Fruit fly (Drosophila melanogaster) whole organism, wandering third instar larva: ENCODE measurements around the gene CG10550.
A peak's percentile ranks its signal among the peaks of the same experiment; 100 is the strongest.

ENCODE experiments used
- Abd-B ChIP-seq: fragments of >200 bp; optimal IDR thresholded peaks from 2 replicates; lab custom pipeline; 2017; ENCODE audit warnings: missing biosample characterization, missing genetic modification characterization
- CG32264 ChIP-seq: fragments of 200-800 bp; sonication (Bioruptor generic); optimal IDR thresholded peaks from 2 replicates; lab custom pipeline; 2016; ENCODE audit warnings: missing biosample characterization, missing genetic modification characterization
- CG9705 ChIP-seq: fragments of 200-800 bp; sonication (Bioruptor generic); optimal IDR thresholded peaks from 2 replicates; lab custom pipeline; 2018; ENCODE audit warnings: missing biosample characterization, mild to moderate bottlenecking, missing genetic modification characterization
- CrebA ChIP-seq: fragments of 200-800 bp; sonication (Bioruptor generic); optimal IDR thresholded peaks from 2 replicates; lab custom pipeline; 2016; ENCODE audit warnings: missing biosample characterization, mild to moderate bottlenecking, missing genetic modification characterization, borderline replicate concordance
- Dfd ChIP-seq: fragments of >200 bp; optimal IDR thresholded peaks from 2 replicates; lab custom pipeline; 2017; ENCODE audit warnings: missing biosample characterization, missing genetic modification characterization
- Dif ChIP-seq: fragments of 200-275, 200-300 bp; sonication (Bioruptor generic); optimal IDR thresholded peaks from 2 replicates; lab custom pipeline; 2018; ENCODE audit warnings: missing biosample characterization, missing genetic modification characterization; ENCODE audit not compliant: partially characterized antibody
- GATAd ChIP-seq: sonication (Bioruptor generic); optimal IDR thresholded peaks from 2 replicates; lab custom pipeline; 2016; ENCODE audit warnings: missing biosample characterization, missing genetic modification characterization
- HLH106 ChIP-seq: fragments of 200-800 bp; optimal IDR thresholded peaks from 3 replicates; lab custom pipeline; 2019; ENCODE audit warnings: missing biosample characterization, mild to moderate bottlenecking, missing genetic modification characterization, moderate library complexity
- Hnf4 ChIP-seq: fragments of 200-800 bp; sonication (Bioruptor generic); optimal IDR thresholded peaks from 2 replicates; lab custom pipeline; 2016; ENCODE audit warnings: missing biosample characterization, mild to moderate bottlenecking, missing genetic modification characterization
- Hr78 ChIP-seq: fragments of >200 bp; optimal IDR thresholded peaks from 2 replicates; lab custom pipeline; 2017; ENCODE audit warnings: missing biosample characterization, missing genetic modification characterization
- Hr83 ChIP-seq: fragments of 200-300 bp; sonication (Bioruptor generic); optimal IDR thresholded peaks from 2 replicates; lab custom pipeline; 2016; ENCODE audit warnings: missing biosample characterization, mild to moderate bottlenecking, missing genetic modification characterization, moderate library complexity; ENCODE audit not compliant: poor library complexity, severe bottlenecking
- Jra ChIP-seq: sonication (Bioruptor generic); optimal IDR thresholded peaks from 2 replicates; lab custom pipeline; 2016; ENCODE audit warnings: missing biosample characterization, missing genetic modification characterization
- Mio ChIP-seq: sonication (Bioruptor generic); optimal IDR thresholded peaks from 2 replicates; lab custom pipeline; 2016; ENCODE audit warnings: missing biosample characterization, missing genetic modification characterization
- Myc ChIP-seq: fragments of >200 bp; optimal IDR thresholded peaks from 2 replicates; lab custom pipeline; 2017
- N ChIP-seq: fragments of >200 bp; optimal IDR thresholded peaks from 2 replicates; lab custom pipeline; 2018; ENCODE audit warnings: missing biosample characterization, missing external identifiers, missing genetic modification characterization
- OdsH ChIP-seq: fragments of 200-800 bp; sonication (Bioruptor generic); optimal IDR thresholded peaks from 2 replicates; lab custom pipeline; 2016; ENCODE audit warnings: missing biosample characterization, mild to moderate bottlenecking, missing genetic modification characterization
- Rel ChIP-seq, 2 experiments: fragments of 200-800 bp; sonication (Bioruptor generic) in 1 of 2; optimal IDR thresholded peaks; 2 replicates in 1 of 2; 3 replicates in 1 of 2; lab custom pipeline; 2016 to 2019; ENCODE audit warnings: mild to moderate bottlenecking in 2 of 2, missing biosample characterization in 2 of 2, missing genetic modification characterization in 2 of 2, moderate library complexity in 1 of 2
- Sp1 ChIP-seq: fragments of 200-800 bp; sonication (Bioruptor generic); optimal IDR thresholded peaks from 3 replicates; lab custom pipeline; 2019; ENCODE audit warnings: missing biosample characterization, mild to moderate bottlenecking, missing genetic modification characterization, moderate library complexity
- Vsx2 ChIP-seq: fragments of 200-300, 225-300 bp; sonication (Bioruptor generic); optimal IDR thresholded peaks from 2 replicates; lab custom pipeline; 2018; ENCODE audit warnings: missing biosample characterization, missing genetic modification characterization; ENCODE audit not compliant: partially characterized antibody
- br ChIP-seq: fragments of 200-800 bp; sonication (Bioruptor generic); optimal IDR thresholded peaks from 2 replicates; lab custom pipeline; 2016; ENCODE audit warnings: missing biosample characterization, missing genetic modification characterization
- brk ChIP-seq: fragments of 200-800 bp; sonication (Bioruptor generic); optimal IDR thresholded peaks from 2 replicates; lab custom pipeline; 2016; ENCODE audit warnings: missing biosample characterization, mild to moderate bottlenecking, missing genetic modification characterization
- dl ChIP-seq, 2 experiments: fragments of 175-275, 200-275 bp in 1 of 2; fragments of 200-275 bp in 1 of 2; sonication (Bioruptor generic); optimal IDR thresholded peaks; lab custom pipeline; 2018; ENCODE audit warnings: mild to moderate bottlenecking in 2 of 2, missing biosample characterization in 2 of 2, missing genetic modification characterization in 2 of 2, moderate library complexity in 2 of 2; ENCODE audit not compliant: partially characterized antibody in 2 of 2, insufficient read depth in 1 of 2
- ey ChIP-seq: fragments of 200-800 bp; sonication (Bioruptor generic); optimal IDR thresholded peaks from 2 replicates; lab custom pipeline; 2016; ENCODE audit warnings: missing biosample characterization, missing genetic modification characterization
- foxo ChIP-seq, 2 experiments: fragments of 200-800 bp; sonication (Bioruptor generic); optimal IDR thresholded peaks; 2 replicates in 1 of 2; 3 replicates in 1 of 2; lab custom pipeline; 2016 to 2017; ENCODE audit warnings: missing biosample characterization in 2 of 2, missing genetic modification characterization in 2 of 2
- fru ChIP-seq: fragments of 200-800 bp; sonication (Bioruptor generic); optimal IDR thresholded peaks from 3 replicates; lab custom pipeline; 2016; ENCODE audit warnings: missing biosample characterization, mild to moderate bottlenecking, missing genetic modification characterization
- h ChIP-seq: fragments of 200-800 bp; sonication (Bioruptor generic); optimal IDR thresholded peaks from 3 replicates; lab custom pipeline; 2016; ENCODE audit warnings: missing biosample characterization, mild to moderate bottlenecking, missing genetic modification characterization
- lola ChIP-seq: fragments of >200 bp; optimal IDR thresholded peaks from 2 replicates; lab custom pipeline; 2017; ENCODE audit warnings: missing biosample characterization, missing genetic modification characterization
- pan ChIP-seq: fragments of >200 bp; optimal IDR thresholded peaks from 2 replicates; lab custom pipeline; 2017
- psq ChIP-seq: fragments of 200-800 bp; sonication (Bioruptor generic); optimal IDR thresholded peaks from 3 replicates; lab custom pipeline; 2017; ENCODE audit warnings: missing biosample characterization, mild to moderate bottlenecking, missing genetic modification characterization, moderate library complexity
- rgr ChIP-seq: fragments of 200-800 bp; sonication (Bioruptor generic); optimal IDR thresholded peaks from 3 replicates; lab custom pipeline; 2016; ENCODE audit warnings: missing biosample characterization, mild to moderate bottlenecking, missing genetic modification characterization
- sage ChIP-seq: fragments of 200-800 bp; sonication (Bioruptor generic); optimal IDR thresholded peaks from 2 replicates; lab custom pipeline; 2016; ENCODE audit warnings: missing biosample characterization, mild to moderate bottlenecking, missing genetic modification characterization
- tai ChIP-seq: sonication (Bioruptor generic); optimal IDR thresholded peaks from 2 replicates; lab custom pipeline; 2016; ENCODE audit warnings: missing biosample characterization, missing genetic modification characterization
- woc ChIP-seq: sonication (Bioruptor generic); optimal IDR thresholded peaks from 2 replicates; lab custom pipeline; 2016; ENCODE audit warnings: missing biosample characterization, mild to moderate bottlenecking, missing genetic modification characterization

Gene CG10550

dm6 chr3R:25300575-25300974 lies 7.6 kb downstream of the CG10550 start, which contains the start of gene CG13659:
CG13659 (plus strand) TSS chr3R:25300891.
- TF ChIP-seq Abd-B (GFP tag; lab: Kevin White, UChicago) = no peak
- TF ChIP-seq CrebA (GFP tag; lab: Kevin White, UChicago) = no peak
- no peak for TF ChIP-seq woc (GFP tag; lab: Kevin White, UChicago)
- no peak for TF ChIP-seq Myc
- no peak for TF ChIP-seq CG9705 (GFP tag; lab: Kevin White, UChicago)
- TF ChIP-seq foxo (GFP tag; optimal IDR thresholded peaks at IDR 0.05; lab: Kevin White, UChicago) = no peak
- no peak for TF ChIP-seq ey (GFP tag; lab: Kevin White, UChicago)
- no peak for TF ChIP-seq Sp1
- TF ChIP-seq GATAd (GFP tag; lab: Kevin White, UChicago) = no peak
- no peak for TF ChIP-seq psq (GFP tag; lab: Kevin White, UChicago)
- no peak for TF ChIP-seq Dfd (GFP tag; lab: Kevin White, UChicago)

- TF ChIP-seq Rel (GFP tag; optimal IDR thresholded peaks at IDR 0.05; lab: Kevin White, UChicago) (no peak), Rel (tag; optimal IDR thresholded peaks at IDR 0.05; lab: Kevin White, UChicago) (no peak)
These were observed 8.7 kb downstream of the CG10550 start, which contains the start of gene CG31288 for dm6 chr3R:25299507-25299964. CG31288 (minus strand) TSS chr3R:25299557.

dm6 chr3R:25297678-25298077 lies 10.5 kb downstream of the CG10550 start, which contains the start of gene CG31097:
CG31097 (minus strand) TSS chr3R:25297778.
- TF ChIP-seq Dif (GFP tag; lab: Kevin White, UChicago) (no peak), sage (GFP tag; lab: Kevin White, UChicago) (no peak), Myc (no peak), CG32264 (GFP tag; lab: Kevin White, UChicago) (no peak), ey (GFP tag; lab: Kevin White, UChicago) (no peak), N (GFP tag; lab: Kevin White, UChicago) (no peak)

DNA sequence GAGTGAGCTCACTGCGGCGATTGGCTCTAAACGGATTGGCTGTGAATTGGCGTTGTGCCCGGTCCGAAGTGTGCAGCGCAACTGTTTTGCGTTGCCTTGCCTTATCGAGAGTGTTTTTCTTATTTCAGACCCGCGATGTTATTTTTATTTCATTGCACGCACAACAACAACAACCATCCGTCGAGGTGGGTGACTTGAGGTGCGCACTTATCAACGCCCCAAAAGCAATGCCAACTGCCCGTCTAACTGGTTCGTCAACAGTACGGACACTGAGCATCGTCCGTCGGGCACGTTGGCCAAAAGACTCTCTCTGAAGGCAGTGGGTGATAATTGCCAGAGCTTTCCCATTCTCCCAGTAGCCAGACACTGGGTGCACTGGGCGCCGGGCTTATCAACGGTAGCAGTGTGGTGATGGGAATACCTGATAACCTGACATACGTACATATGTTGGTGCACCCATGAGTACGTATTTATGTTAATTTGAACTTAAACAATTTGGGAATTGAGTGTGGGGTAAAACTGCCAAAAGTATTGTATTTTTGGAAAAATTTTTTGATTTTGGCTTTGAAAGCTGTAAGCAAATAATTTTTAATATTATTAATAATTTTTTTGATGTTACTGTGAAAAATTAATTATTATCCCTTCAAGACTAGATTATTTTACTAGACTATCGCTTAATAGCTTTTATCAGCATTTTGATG lies 12.7 kb downstream of the CG10550 start, which contains the start of gene CG31102:
Gene CG31102 (minus strand): TSS at position 275 of the 701 bp plus-strand sequence.
- TF ChIP-seq Vsx2 (peak; percentile 37), Hnf4 (GFP tag; lab: Kevin White, UChicago) (peak; percentile 40), lola (GFP tag; lab: Kevin White, UChicago) (no peak), Jra (GFP tag; lab: Kevin White, UChicago) (peak; percentile 32), Dif (GFP tag; lab: Kevin White, UChicago) (peak; percentile 7), GATAd (GFP tag; lab: Kevin White, UChicago) (no peak), fru (GFP tag; lab: Kevin White, UChicago) (peak; percentile 39), pan (no peak), Rel (GFP tag; optimal IDR thresholded peaks at IDR 0.05; lab: Kevin White, UChicago) (no peak), Rel (tag; optimal IDR thresholded peaks at IDR 0.05; lab: Kevin White, UChicago) (peak; percentile 84), Hr83 (GFP tag; lab: Kevin White, UChicago) (peak; percentile 12), OdsH (GFP tag; lab: Kevin White, UChicago) (no peak), CrebA (GFP tag; lab: Kevin White, UChicago) (peak; percentile 82), sage (GFP tag; lab: Kevin White, UChicago) (peak; percentile 7), br (peak; percentile 14), rgr (GFP tag; lab: Kevin White, UChicago) (peak; percentile 33), dl (GFP tag; optimal IDR thresholded peaks at IDR 0.05; lab: Kevin White, UChicago; ENCODE audit: insufficient read depth in 1 of 2, partially characterized antibody in 2 of 2) (peak in 1 of 2 experiments; percentile 60), h (peak; percentile 93)

DNA sequence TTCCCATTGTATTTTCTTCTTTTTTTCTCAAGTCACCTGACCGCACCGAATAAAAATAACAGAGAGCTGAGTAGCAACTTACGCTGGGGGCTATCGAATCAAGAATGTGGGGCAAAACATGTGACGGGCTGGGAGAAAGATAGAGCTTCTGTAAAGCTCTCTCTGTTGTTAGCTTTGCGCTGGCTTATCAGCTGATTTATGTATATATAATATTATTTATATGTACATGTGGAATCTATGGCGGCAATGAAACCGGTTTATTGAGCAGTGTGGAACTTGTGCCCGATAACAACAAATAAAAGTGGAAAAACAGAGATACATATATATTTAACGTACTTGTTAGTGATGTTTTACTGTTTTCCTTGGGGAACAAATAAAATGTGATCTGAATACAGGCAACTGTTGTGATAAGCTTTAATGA lies 15.3 kb downstream of the CG10550 start, which contains the start of gene CG31098:
Gene CG31098 (minus strand): TSS at position 114 of the 421 bp plus-strand sequence.
- TF ChIP-seq CrebA (GFP tag; lab: Kevin White, UChicago) (peak; percentile 93), tai (GFP tag; lab: Kevin White, UChicago) (no peak), CG32264 (GFP tag; lab: Kevin White, UChicago) (no peak), Hnf4 (GFP tag; lab: Kevin White, UChicago) (no peak), Sp1 (no peak), lola (GFP tag; lab: Kevin White, UChicago) (no peak), Rel (GFP tag; optimal IDR thresholded peaks at IDR 0.05; lab: Kevin White, UChicago) (peak; percentile 85), Rel (tag; optimal IDR thresholded peaks at IDR 0.05; lab: Kevin White, UChicago) (no peak), HLH106 (tag; lab: Kevin White, UChicago) (no peak), br (no peak), Abd-B (GFP tag; lab: Kevin White, UChicago) (no peak), h (peak; percentile 64), Mio (GFP tag; lab: Kevin White, UChicago) (no peak), Hr83 (GFP tag; lab: Kevin White, UChicago) (no peak), brk (GFP tag; lab: Kevin White, UChicago) (peak; percentile 74), OdsH (GFP tag; lab: Kevin White, UChicago) (peak; percentile 16), rgr (GFP tag; lab: Kevin White, UChicago) (peak; percentile 21), foxo (GFP tag; optimal IDR thresholded peaks at IDR 0.05; lab: Kevin White, UChicago) (no peak), sage (GFP tag; lab: Kevin White, UChicago) (peak; percentile 67), Hr78 (GFP tag; lab: Kevin White, UChicago) (no peak), dl (GFP tag; optimal IDR thresholded peaks at IDR 0.05; lab: Kevin White, UChicago; ENCODE audit: insufficient read depth in 1 of 2, partially characterized antibody in 2 of 2) (no peak), pan (no peak), Dif (GFP tag; lab: Kevin White, UChicago) (no peak), fru (GFP tag; lab: Kevin White, UChicago) (no peak), Dfd (GFP tag; lab: Kevin White, UChicago) (no peak)
